Worm (Caenorhabditis elegans) whole organism, L4 larva: ENCODE results near the gene Y46G5A.29.

ENCODE experiments used
- Y105C5A.15 ChIP-seq: fragments of 200-800 bp; sonication (Bioruptor generic); IDR thresholded peaks from 2 replicates; pipeline ENCODE4 v1.3.6; 2022; ENCODE audit warnings: missing genetic modification characterization, missing compliant biosample characterization
- daf-19 ChIP-seq: fragments of 200-800 bp; sonication (Bioruptor generic); conservative IDR thresholded peaks from 2 replicates; pipeline ENCODE4 v1.3.6; 2022; ENCODE audit warnings: missing genetic modification characterization, missing compliant biosample characterization
- dpl-1 ChIP-seq: fragments of 150-350 bp; optimal IDR thresholded peaks from 2 replicates; lab custom pipeline; 2014; ENCODE audit warnings: missing biosample characterization, missing genetic modification reagents, missing genetic modification characterization
- dve-1 ChIP-seq: sonication (generic microtip); optimal IDR thresholded peaks from 2 replicates; lab custom pipeline; 2017; ENCODE audit warnings: antibody characterized with exemption, mild to moderate bottlenecking, missing genetic modification characterization, missing compliant biosample characterization; ENCODE audit not compliant: insufficient read depth
- lim-7 ChIP-seq: fragments of 200-800 bp; sonication (Bioruptor generic); IDR thresholded peaks from 2 replicates; pipeline ENCODE4 v1.3.6; 2022; ENCODE audit warnings: missing genetic modification characterization, missing compliant biosample characterization
- lin-39 ChIP-seq: fragments of 150-350 bp; optimal IDR thresholded peaks from 2 replicates; lab custom pipeline; 2014; ENCODE audit warnings: missing biosample characterization, missing genetic modification reagents, missing genetic modification characterization
- madf-9 ChIP-seq: fragments of 200-800 bp; sonication (Bioruptor generic); conservative IDR thresholded peaks from 2 replicates; pipeline ENCODE4 v1.3.6; 2022; ENCODE audit warnings: missing genetic modification reagents, missing genetic modification characterization, missing compliant biosample characterization
- nhr-11 ChIP-seq: fragments of 150-350 bp; optimal IDR thresholded peaks from 2 replicates; lab custom pipeline; 2014; ENCODE audit warnings: missing biosample characterization, missing genetic modification characterization
- nhr-48 ChIP-seq: sonication (generic microtip); optimal IDR thresholded peaks from 2 replicates; lab custom pipeline; 2016; ENCODE audit warnings: mild to moderate bottlenecking, missing genetic modification characterization, missing compliant biosample characterization
- nhr-76 ChIP-seq: fragments of 150-350 bp; optimal IDR thresholded peaks from 2 replicates; lab custom pipeline; 2014; ENCODE audit warnings: missing biosample characterization, missing genetic modification characterization
- spr-3 ChIP-seq: fragments of 200-800 bp; sonication (Bioruptor generic); optimal IDR thresholded peaks from 2 replicates; lab custom pipeline; 2018; ENCODE audit warnings: mild to moderate bottlenecking, missing genetic modification characterization, missing compliant biosample characterization
- unc-39 ChIP-seq: sonication (generic microtip); optimal IDR thresholded peaks from 2 replicates; lab custom pipeline; 2017; ENCODE audit warnings: missing biosample characterization, missing genetic modification characterization

- TF ChIP-seq madf-9 (GFP tag; lab: Robert Waterston, UW) (no peak), daf-19 (GFP tag; lab: Robert Waterston, UW) (no peak), dve-1 (tag; lab: Kevin White, UChicago) (no peak), unc-39 (tag; lab: Kevin White, UChicago) (no peak), lim-7 (no peak), nhr-11 (tag; lab: Kevin White, UChicago) (no peak), spr-3 (GFP tag; lab: Kevin White, UChicago) (no peak), Y105C5A.15 (no peak), nhr-48 (tag; lab: Kevin White, UChicago) (no peak), dpl-1 (no peak), lin-39 (no peak), nhr-76 (no peak)
These were observed at the start of gene Y46G5A.29 for ce11 chrII:12855900-12856299.
